Fruit fly (Drosophila melanogaster) whole organism, embryonic: Measurements from ENCODE around the gene CG4896.

Experiments used
- BEAF-32 ChIP-seq: fragments of 200-800 bp; sonication (Bioruptor generic); optimal IDR thresholded peaks from 3 replicates; lab custom pipeline; 2017; ENCODE audit warnings: missing biosample characterization, missing genetic modification characterization, mild to moderate bottlenecking, moderate library complexity, missing genetic modification reagents
- CG10462 ChIP-seq: fragments of 200-800 bp; sonication (Bioruptor generic); optimal IDR thresholded peaks from 2 replicates; lab custom pipeline; 2016; ENCODE audit warnings: missing biosample characterization, missing genetic modification characterization
- CG11695 ChIP-seq: fragments of 200-800 bp; sonication (Bioruptor generic); IDR thresholded peaks from 3 replicates; pipeline ENCODE4 v1.3.6; 2022; ENCODE audit warnings: missing biosample characterization, missing genetic modification characterization
- CG1233 ChIP-seq: fragments of 200-800 bp; sonication (Bioruptor generic); optimal IDR thresholded peaks from 4 replicates; lab custom pipeline; 2018; ENCODE audit warnings: missing biosample characterization, mild to moderate bottlenecking, missing genetic modification characterization
- CG12391 ChIP-seq: fragments of 200-800 bp; sonication (Bioruptor generic); optimal IDR thresholded peaks from 3 replicates; lab custom pipeline; 2018; ENCODE audit warnings: missing biosample characterization, mild to moderate bottlenecking, missing genetic modification characterization, moderate library complexity
- CG13296 ChIP-seq: fragments of 200-800 bp; sonication (Bioruptor generic); optimal IDR thresholded peaks from 3 replicates; lab custom pipeline; 2018; ENCODE audit warnings: missing biosample characterization, mild to moderate bottlenecking, missing genetic modification characterization
- CG14860 ChIP-seq: fragments of 200-800 bp; sonication (Bioruptor generic); IDR thresholded peaks from 3 replicates; pipeline ENCODE4 v1.3.6; 2022; ENCODE audit warnings: missing biosample characterization, missing genetic modification characterization; ENCODE audit not compliant: partially characterized antibody
- CG15269 ChIP-seq: fragments of 200-800 bp; sonication (Bioruptor generic); optimal IDR thresholded peaks from 2 replicates; lab custom pipeline; 2018; ENCODE audit warnings: missing biosample characterization, mild to moderate bottlenecking, missing genetic modification characterization, moderate library complexity
- CG17612 ChIP-seq: fragments of 200-800 bp; sonication (Bioruptor generic); IDR thresholded peaks from 2 replicates; pipeline ENCODE4 v1.3.6; 2022; ENCODE audit warnings: missing biosample characterization, missing genetic modification characterization
- CG2120 ChIP-seq: fragments of 200-800 bp; sonication (Bioruptor generic); optimal IDR thresholded peaks from 3 replicates; lab custom pipeline; 2016; ENCODE audit warnings: missing biosample characterization, missing genetic modification characterization
- CG30431 ChIP-seq: fragments of 200-800 bp; sonication (Bioruptor generic); optimal IDR thresholded peaks from 2 replicates; lab custom pipeline; 2017; ENCODE audit warnings: missing biosample characterization, missing genetic modification characterization
- CG31365 ChIP-seq: fragments of 200-800 bp; sonication (Bioruptor generic); optimal IDR thresholded peaks from 2 replicates; lab custom pipeline; 2018; ENCODE audit warnings: missing biosample characterization, mild to moderate bottlenecking, missing genetic modification characterization
- CG32772 ChIP-seq: fragments of 200-800 bp; sonication (Bioruptor generic); IDR thresholded peaks from 2 replicates; pipeline ENCODE4 v1.3.6; 2022; ENCODE audit warnings: missing biosample characterization, missing genetic modification characterization
- CG33557 ChIP-seq: fragments of 200-800 bp; sonication (Bioruptor generic); optimal IDR thresholded peaks from 2 replicates; lab custom pipeline; 2019; ENCODE audit warnings: missing biosample characterization, mild to moderate bottlenecking, missing genetic modification characterization, moderate library complexity
- CG4404 ChIP-seq: fragments of 200-800 bp; sonication (Bioruptor generic); IDR thresholded peaks from 2 replicates; pipeline ENCODE4 v1.3.6; 2022; ENCODE audit warnings: missing biosample characterization, missing genetic modification characterization
- CG4707 ChIP-seq: fragments of 200-800 bp; sonication (Bioruptor generic); optimal IDR thresholded peaks from 2 replicates; lab custom pipeline; 2018; ENCODE audit warnings: missing biosample characterization, mild to moderate bottlenecking, missing genetic modification characterization, moderate library complexity
- CG6272 ChIP-seq: fragments of 200-800 bp; sonication (Bioruptor generic); IDR thresholded peaks from 2 replicates; pipeline ENCODE4 v1.3.6; 2022; ENCODE audit warnings: missing biosample characterization, missing genetic modification characterization
- CG7372 ChIP-seq: fragments of 200-800 bp; sonication (Bioruptor generic); IDR thresholded peaks from 2 replicates; pipeline ENCODE4 v1.3.6; 2022; ENCODE audit warnings: missing biosample characterization, missing genetic modification characterization
- CG7556 ChIP-seq: fragments of 200-800 bp; sonication (Bioruptor generic); optimal IDR thresholded peaks from 2 replicates; lab custom pipeline; 2017; ENCODE audit warnings: missing biosample characterization, mild to moderate bottlenecking, missing genetic modification characterization
- CG8089 ChIP-seq: fragments of 200-800 bp; sonication (Bioruptor generic); optimal IDR thresholded peaks from 3 replicates; lab custom pipeline; 2016; ENCODE audit warnings: missing biosample characterization, missing genetic modification characterization
- CG9932 ChIP-seq: fragments of 200-800 bp; sonication (Bioruptor generic); IDR thresholded peaks from 2 replicates; pipeline ENCODE4 v1.3.6; 2022; ENCODE audit warnings: missing biosample characterization, missing genetic modification characterization
- CoRest ChIP-seq: fragments of 200-800 bp; sonication (Bioruptor generic); optimal IDR thresholded peaks from 3 replicates; lab custom pipeline; 2018; ENCODE audit warnings: missing biosample characterization, mild to moderate bottlenecking, missing genetic modification characterization, moderate library complexity
- D19A ChIP-seq: fragments of 200-800 bp; optimal IDR thresholded peaks from 3 replicates; lab custom pipeline; 2019; ENCODE audit warnings: missing biosample characterization, mild to moderate bottlenecking, missing genetic modification characterization, moderate library complexity
- HLH3B ChIP-seq: fragments of 200-800 bp; sonication (Bioruptor generic); IDR thresholded peaks from 2 replicates; pipeline ENCODE4 v1.3.6; 2022; ENCODE audit warnings: missing biosample characterization, missing genetic modification characterization
- Hand ChIP-seq: fragments of 200-800 bp; sonication (Bioruptor generic); optimal IDR thresholded peaks from 2 replicates; lab custom pipeline; 2017; ENCODE audit warnings: mild to moderate bottlenecking, missing biosample characterization, missing genetic modification reagents, missing genetic modification characterization
- HmgD ChIP-seq: fragments of 200-800 bp; sonication (Bioruptor generic); optimal IDR thresholded peaks from 3 replicates; lab custom pipeline; 2016; ENCODE audit warnings: missing biosample characterization, missing genetic modification characterization
- Hmr ChIP-seq: fragments of 200-800 bp; sonication (Bioruptor generic); optimal IDR thresholded peaks from 3 replicates; lab custom pipeline; 2017; ENCODE audit warnings: mild to moderate bottlenecking, missing biosample characterization, missing genetic modification reagents, missing genetic modification characterization
- Ssrp ChIP-seq: fragments of 200-800 bp; sonication (Bioruptor generic); optimal IDR thresholded peaks from 2 replicates; lab custom pipeline; 2018; ENCODE audit warnings: missing biosample characterization, mild to moderate bottlenecking, missing genetic modification characterization, moderate library complexity
- YL-1 ChIP-seq: fragments of 200-800 bp; sonication (Bioruptor generic); optimal IDR thresholded peaks from 3 replicates; lab custom pipeline; 2017; ENCODE audit warnings: missing biosample characterization, mild to moderate bottlenecking, missing genetic modification characterization
- ase ChIP-seq: fragments of 200-800 bp; sonication (Bioruptor generic); IDR thresholded peaks from 3 replicates; pipeline ENCODE4 v1.3.6; 2022; ENCODE audit warnings: missing biosample characterization, missing genetic modification characterization
- az2 ChIP-seq: fragments of 200-800 bp; sonication (Bioruptor generic); optimal IDR thresholded peaks from 3 replicates; lab custom pipeline; 2016; ENCODE audit warnings: missing biosample characterization, missing genetic modification characterization
- emc ChIP-seq: fragments of 200-800 bp; sonication (Bioruptor generic); optimal IDR thresholded peaks from 2 replicates; lab custom pipeline; 2016; ENCODE audit warnings: missing biosample characterization, missing genetic modification characterization
- ftz-f1 ChIP-seq: fragments of 200-800 bp; sonication (Bioruptor generic); optimal IDR thresholded peaks from 2 replicates; lab custom pipeline; 2016; ENCODE audit warnings: missing biosample characterization, missing genetic modification characterization
- her ChIP-seq: fragments of 200-800 bp; sonication (Bioruptor generic); optimal IDR thresholded peaks from 2 replicates; lab custom pipeline; 2016; ENCODE audit warnings: missing biosample characterization, missing genetic modification characterization
- hkb ChIP-seq, 2 experiments: fragments of 200-800 bp in 1 of 2; fragments of >200 bp in 1 of 2; sonication (Bioruptor generic) in 1 of 2; IDR thresholded peaks in 1 of 2; optimal IDR thresholded peaks in 1 of 2; 2 replicates each; pipeline versions ENCODE4 v1.3.6 to Lab custom; 2017 to 2022; ENCODE audit warnings: missing biosample characterization in 1 of 2, missing genetic modification characterization in 1 of 2
- lmd ChIP-seq: fragments of 200-800 bp; sonication (Bioruptor generic); IDR thresholded peaks from 2 replicates; pipeline ENCODE4 v1.3.6; 2022; ENCODE audit warnings: missing biosample characterization, missing genetic modification characterization
- luna ChIP-seq: fragments of 200-800 bp; sonication (Bioruptor generic); optimal IDR thresholded peaks from 2 replicates; lab custom pipeline; 2016; ENCODE audit warnings: missing biosample characterization, missing genetic modification characterization
- org-1 ChIP-seq: fragments of 200-800 bp; sonication (Bioruptor generic); optimal IDR thresholded peaks from 2 replicates; lab custom pipeline; 2017; ENCODE audit warnings: missing biosample characterization, missing genetic modification characterization
- repo ChIP-seq: fragments of 200-800 bp; sonication (Bioruptor generic); optimal IDR thresholded peaks from 2 replicates; lab custom pipeline; 2016; ENCODE audit warnings: missing biosample characterization, missing genetic modification characterization
- schlank ChIP-seq: fragments of 200-800 bp; sonication (Bioruptor generic); optimal IDR thresholded peaks from 2 replicates; lab custom pipeline; 2018; ENCODE audit warnings: missing biosample characterization, mild to moderate bottlenecking, missing genetic modification characterization
- sima ChIP-seq: fragments of 200-800 bp; sonication (Bioruptor generic); optimal IDR thresholded peaks from 2 replicates; lab custom pipeline; 2016; ENCODE audit warnings: missing biosample characterization, missing genetic modification characterization
- sisA ChIP-seq: fragments of 200-800 bp; sonication (Bioruptor generic); IDR thresholded peaks from 2 replicates; pipeline ENCODE4 v1.3.6; 2022; ENCODE audit warnings: missing biosample characterization, missing genetic modification characterization
- slbo ChIP-seq: fragments of 200-800 bp; sonication (Bioruptor generic); IDR thresholded peaks from 2 replicates; pipeline ENCODE4 v1.3.6; 2022; ENCODE audit warnings: missing biosample characterization, missing genetic modification characterization
- sqz ChIP-seq: fragments of 200-800 bp; sonication (Bioruptor generic); optimal IDR thresholded peaks from 3 replicates; lab custom pipeline; 2018; ENCODE audit warnings: missing biosample characterization, mild to moderate bottlenecking, missing genetic modification characterization
- stc ChIP-seq: fragments of 200-800 bp; sonication (Bioruptor generic); IDR thresholded peaks from 2 replicates; pipeline ENCODE4 v1.3.6; 2022; ENCODE audit warnings: missing biosample characterization, missing genetic modification characterization
- sug ChIP-seq: fragments of 200-800 bp; optimal IDR thresholded peaks from 2 replicates; lab custom pipeline; 2019; ENCODE audit warnings: missing biosample characterization, mild to moderate bottlenecking, missing genetic modification characterization, moderate library complexity
- toy ChIP-seq: fragments of 200-800 bp; sonication (Bioruptor generic); IDR thresholded peaks from 2 replicates; pipeline ENCODE4 v1.3.6; 2022; ENCODE audit warnings: missing biosample characterization, missing genetic modification characterization
- tx ChIP-seq: fragments of 200-800 bp; sonication (Bioruptor generic); optimal IDR thresholded peaks from 2 replicates; lab custom pipeline; 2016; ENCODE audit warnings: missing biosample characterization, missing genetic modification characterization
- unpg ChIP-seq: fragments of 200-800 bp; sonication (Bioruptor generic); optimal IDR thresholded peaks from 3 replicates; lab custom pipeline; 2018; ENCODE audit warnings: missing biosample characterization, mild to moderate bottlenecking, missing genetic modification characterization, moderate library complexity
- vvl ChIP-seq: fragments of 200-800 bp; sonication (Bioruptor generic); IDR thresholded peaks from 2 replicates; pipeline ENCODE4 v1.3.6; 2022; ENCODE audit warnings: missing biosample characterization, missing genetic modification characterization
- wdn ChIP-seq: fragments of 200-800 bp; sonication (Bioruptor generic); IDR thresholded peaks from 2 replicates; pipeline ENCODE4 v1.3.6; 2022; ENCODE audit warnings: missing biosample characterization, missing genetic modification characterization

CG4896 gene

dm6 chr2L:1172704-1173107 is 4.8 kb upstream of the CG4896 start, which contains the start of the genes Charon and CG4887 (continued):
- no peak for TF ChIP-seq sqz (GFP tag; lab: Kevin White, UChicago)
- TF ChIP-seq hkb (optimal IDR thresholded peaks at IDR 0.05; lab: Kevin White, UChicago), result no peak
- peak; percentile 76 for TF ChIP-seq hkb (GFP tag; IDR thresholded peaks at IDR 0.05; lab: Robert Waterston, UW)
- peak; percentile 17 for TF ChIP-seq emc
- peak; percentile 64 for TF ChIP-seq HLH3B
- TF ChIP-seq CG7556, result no peak
- TF ChIP-seq CG4404, result peak; percentile 82
- TF ChIP-seq CG12391 (tag; lab: Kevin White, UChicago), result peak; percentile 88
- TF ChIP-seq slbo, result peak; percentile 92
- TF ChIP-seq YL-1, result peak; percentile 85
- TF ChIP-seq sisA (GFP tag; lab: Robert Waterston, UW), result peak; percentile 87
- no peak for TF ChIP-seq CG4707 (GFP tag; lab: Kevin White, UChicago)
- peak; percentile 84 for TF ChIP-seq lmd
- peak; percentile 83 for TF ChIP-seq Hmr (GFP tag; lab: Kevin White, UChicago)
- TF ChIP-seq CG14860 (GFP tag; lab: Robert Waterston, UW), result peak; percentile 34; the same call in 1 of the 3 replicates
- peak; percentile 79 for TF ChIP-seq CG8089 (GFP tag; lab: Kevin White, UChicago)
- peak; percentile 46 for TF ChIP-seq schlank (tag; lab: Kevin White, UChicago)
- peak; percentile 83; the same call in 1 of the 2 replicates for TF ChIP-seq CG7372 (GFP tag; lab: Robert Waterston, UW)
- TF ChIP-seq sima, result no peak
- peak; percentile 27 for TF ChIP-seq her (GFP tag; lab: Kevin White, UChicago)
- peak; percentile 48 for TF ChIP-seq ftz-f1 (GFP tag; lab: Kevin White, UChicago)
- TF ChIP-seq ase (GFP tag; lab: Robert Waterston, UW), result peak; percentile 74
- peak; percentile 84 for TF ChIP-seq BEAF-32 (GFP tag; lab: Kevin White, UChicago)
- TF ChIP-seq CG13296 (GFP tag; lab: Kevin White, UChicago), result peak; percentile 78
- TF ChIP-seq Ssrp (tag; lab: Kevin White, UChicago), result peak; percentile 80
- no peak for TF ChIP-seq D19A (tag; lab: Kevin White, UChicago)
- TF ChIP-seq CG10462 (GFP tag; lab: Kevin White, UChicago), result peak; percentile 77
- peak; percentile 81 for TF ChIP-seq az2
- TF ChIP-seq tx (GFP tag; lab: Kevin White, UChicago), result peak; percentile 79
- TF ChIP-seq vvl (GFP tag; lab: Robert Waterston, UW), result peak; percentile 86
- peak; percentile 76 for TF ChIP-seq CG1233 (GFP tag; lab: Kevin White, UChicago)
- TF ChIP-seq wdn, result peak; percentile 55
- TF ChIP-seq CG15269 (tag; lab: Kevin White, UChicago), result no peak
- peak; percentile 21; the same call in 1 of the 2 replicates for TF ChIP-seq toy (GFP tag; lab: Robert Waterston, UW)
- TF ChIP-seq CG32772 (GFP tag; lab: Robert Waterston, UW), result peak; percentile 89
- peak; percentile 82 for TF ChIP-seq CG33557 (GFP tag; lab: Kevin White, UChicago)
- no peak for TF ChIP-seq unpg (GFP tag; lab: Kevin White, UChicago)
- peak; percentile 77 for TF ChIP-seq CG6272
- peak; percentile 53 for TF ChIP-seq repo (GFP tag; lab: Kevin White, UChicago)
- TF ChIP-seq luna, result peak; percentile 55
- peak; percentile 51 for TF ChIP-seq org-1
- peak; percentile 94 for TF ChIP-seq CG2120 (GFP tag; lab: Kevin White, UChicago)
- TF ChIP-seq CG11695 (GFP tag; lab: Robert Waterston, UW), result peak; percentile 41; the same call in 1 of the 3 replicates
- TF ChIP-seq sug (tag; lab: Kevin White, UChicago), result no peak
- 0 out of 2 replicates have a peak, but pooled peaks have one; percentile 26 for TF ChIP-seq stc (GFP tag; lab: Robert Waterston, UW)
- TF ChIP-seq CG31365 (tag; lab: Kevin White, UChicago), result no peak
- peak; percentile 92 for TF ChIP-seq CoRest (tag; lab: Kevin White, UChicago)
- no peak for TF ChIP-seq CG17612 (GFP tag; lab: Robert Waterston, UW)
- TF ChIP-seq HmgD (GFP tag; lab: Kevin White, UChicago), result peak; percentile 71
- TF ChIP-seq CG30431 (GFP tag; lab: Kevin White, UChicago), result peak; percentile 57
- peak; percentile 93 for TF ChIP-seq CG9932 (GFP tag; lab: Robert Waterston, UW)
- peak; percentile 37 for TF ChIP-seq Hand (GFP tag; lab: Kevin White, UChicago)
